Worm (Caenorhabditis elegans): ENCODE results near the gene pdcd-2.

- no peak for TF ChIP-seq elt-2 (tag; optimal IDR thresholded peaks at IDR 0.05)
- TF ChIP-seq unc-130 (tag; optimal IDR thresholded peaks at IDR 0.05): no peak
- TF ChIP-seq ces-1 (GFP tag; optimal IDR thresholded peaks at IDR 0.05): no peak
- TF ChIP-seq ceh-82 (tag; optimal IDR thresholded peaks at IDR 0.05): no peak
- TF ChIP-seq nhr-90 (tag; optimal IDR thresholded peaks at IDR 0.05; ENCODE audit: poor library complexity): no peak
- TF ChIP-seq unc-62 (GFP tag; optimal IDR thresholded peaks at IDR 0.05): no peak
- no peak for TF ChIP-seq nhr-12 (tag; optimal IDR thresholded peaks at IDR 0.05)
- TF ChIP-seq swsn-7 (tag; optimal IDR thresholded peaks at IDR 0.05): no peak
- no peak for TF ChIP-seq sox-4 (tag; optimal IDR thresholded peaks at IDR 0.05)
- TF ChIP-seq sptf-1 (tag; optimal IDR thresholded peaks at IDR 0.05): no peak
- no peak for TF ChIP-seq lin-15B (tag; optimal IDR thresholded peaks at IDR 0.05)
- TF ChIP-seq nhr-19 (GFP tag; conservative IDR thresholded peaks at IDR 0.05): no peak
Measured at ce11 chrIII:4450773-4451423, 33.0 kb upstream of the pdcd-2 start.

Measured in whole organism, L1 larva.